Worm (Caenorhabditis elegans) whole organism, L3 larva: ENCODE data around the gene F28H6.7.

Experiments
- R02D3.7 ChIP-seq: fragments of 150-350 bp; optimal IDR thresholded peaks from 2 replicates; lab custom pipeline; 2014; ENCODE audit warnings: missing biosample characterization, missing genetic modification characterization
- ZK546.5 ChIP-seq: sonication (generic microtip); optimal IDR thresholded peaks from 2 replicates; lab custom pipeline; 2017; ENCODE audit warnings: missing biosample characterization, missing genetic modification characterization
- aly-2 ChIP-seq: fragments of 150-350 bp; optimal IDR thresholded peaks from 2 replicates; lab custom pipeline; 2014; ENCODE audit warnings: missing biosample characterization, missing genetic modification characterization
- ama-1 ChIP-seq: fragments of 150-350 bp; optimal IDR thresholded peaks from 2 replicates; lab custom pipeline; 2018
- ceh-16 ChIP-seq: sonication (generic microtip); optimal IDR thresholded peaks from 2 replicates; lab custom pipeline; 2017; ENCODE audit warnings: missing biosample characterization, missing genetic modification characterization
- ceh-28 ChIP-seq: fragments of 150-350 bp; optimal IDR thresholded peaks from 2 replicates; lab custom pipeline; 2014; ENCODE audit warnings: missing biosample characterization, missing genetic modification reagents, missing genetic modification characterization
- ceh-82 ChIP-seq: fragments of 150-350 bp; optimal IDR thresholded peaks from 2 replicates; lab custom pipeline; 2014; ENCODE audit warnings: missing biosample characterization, missing genetic modification characterization
- ceh-9 ChIP-seq: sonication (generic microtip); optimal IDR thresholded peaks from 2 replicates; lab custom pipeline; 2018; ENCODE audit warnings: missing biosample characterization, missing genetic modification characterization
- daf-12 ChIP-seq: fragments of 150-350 bp; optimal IDR thresholded peaks from 2 replicates; lab custom pipeline; 2014; ENCODE audit warnings: missing biosample characterization, missing genetic modification reagents, missing genetic modification characterization
- egl-27 ChIP-seq: sonication (generic microtip); optimal IDR thresholded peaks from 4 replicates; lab custom pipeline; 2017; ENCODE audit warnings: missing biosample characterization, missing genetic modification reagents, missing genetic modification characterization
- egl-5 ChIP-seq: fragments of 150-350 bp; optimal IDR thresholded peaks from 2 replicates; lab custom pipeline; 2017; ENCODE audit warnings: missing biosample characterization, missing genetic modification reagents, missing genetic modification characterization, inconsistent platforms
- elt-1 ChIP-seq: fragments of 150-350 bp; optimal IDR thresholded peaks from 2 replicates; lab custom pipeline; 2014; ENCODE audit warnings: missing biosample characterization, missing genetic modification characterization
- elt-2 ChIP-seq: sonication (generic microtip); optimal IDR thresholded peaks from 2 replicates; lab custom pipeline; 2016; ENCODE audit warnings: missing genetic modification reagents, mild to moderate bottlenecking, missing genetic modification characterization, missing compliant biosample characterization
- elt-3 ChIP-seq, 3 experiments: fragments of 150-350 bp in 1 of 3; sonication (generic microtip) in 2 of 3; optimal IDR thresholded peaks; 2 replicates in 2 of 3; 4 replicates in 1 of 3; lab custom pipeline; 2014 to 2017; ENCODE audit warnings: missing biosample characterization in 3 of 3, missing genetic modification characterization in 3 of 3
- eor-1 ChIP-seq, 2 experiments: fragments of 150-350 bp; optimal IDR thresholded peaks; 2 replicates each; lab custom pipeline; 2014 to 2018; ENCODE audit warnings: missing biosample characterization in 2 of 2, missing genetic modification characterization in 2 of 2
- fkh-10 ChIP-seq: sonication (generic microtip); optimal IDR thresholded peaks from 2 replicates; lab custom pipeline; 2017; ENCODE audit warnings: missing biosample characterization, missing genetic modification reagents, missing genetic modification characterization
- fkh-2 ChIP-seq: fragments of 150-350 bp; optimal IDR thresholded peaks from 2 replicates; lab custom pipeline; 2014; ENCODE audit warnings: missing biosample characterization, missing genetic modification reagents, missing genetic modification characterization
- fos-1 ChIP-seq: fragments of 150-350 bp; optimal IDR thresholded peaks from 2 replicates; lab custom pipeline; 2014; ENCODE audit warnings: missing biosample characterization, missing genetic modification characterization
- hmg-11 ChIP-seq: sonication (generic microtip); optimal IDR thresholded peaks from 2 replicates; lab custom pipeline; 2016; ENCODE audit warnings: missing genetic modification characterization, missing compliant biosample characterization
- jun-1 ChIP-seq: fragments of 150-350 bp; optimal IDR thresholded peaks from 2 replicates; lab custom pipeline; 2014; ENCODE audit warnings: missing biosample characterization, missing genetic modification reagents, missing genetic modification characterization
- lin-15B ChIP-seq: fragments of 150-350 bp; optimal IDR thresholded peaks from 2 replicates; lab custom pipeline; 2014; ENCODE audit warnings: missing biosample characterization, missing genetic modification characterization
- lin-39 ChIP-seq: fragments of 150-350 bp; optimal IDR thresholded peaks from 2 replicates; lab custom pipeline; 2018; ENCODE audit warnings: missing biosample characterization, missing genetic modification reagents, missing genetic modification characterization
- lsy-12 ChIP-seq: sonication (generic microtip); optimal IDR thresholded peaks from 2 replicates; lab custom pipeline; 2016; ENCODE audit warnings: mild to moderate bottlenecking, missing genetic modification characterization, missing compliant biosample characterization
- mdl-1 ChIP-seq: fragments of 150-350 bp; optimal IDR thresholded peaks from 2 replicates; lab custom pipeline; 2014; ENCODE audit warnings: missing biosample characterization, missing genetic modification characterization
- mml-1 ChIP-seq: fragments of 150-350 bp; sonication (generic microtip); optimal IDR thresholded peaks from 3 replicates; lab custom pipeline; 2014; ENCODE audit warnings: missing biosample characterization, missing genetic modification characterization
- nfya-1 ChIP-seq: sonication (generic microtip); optimal IDR thresholded peaks from 2 replicates; lab custom pipeline; 2017; ENCODE audit warnings: missing genetic modification characterization, mild to moderate bottlenecking, missing compliant biosample characterization, antibody characterized with exemption, moderate library complexity; ENCODE audit not compliant: insufficient read depth
- nhr-11 ChIP-seq: fragments of 150-350 bp; optimal IDR thresholded peaks from 2 replicates; lab custom pipeline; 2014; ENCODE audit warnings: missing biosample characterization, missing genetic modification characterization
- nhr-12 ChIP-seq: fragments of 150-350 bp; optimal IDR thresholded peaks from 2 replicates; lab custom pipeline; 2014; ENCODE audit warnings: missing biosample characterization, missing genetic modification characterization
- nhr-23 ChIP-seq: fragments of 150-350 bp; optimal IDR thresholded peaks from 2 replicates; lab custom pipeline; 2014; ENCODE audit warnings: missing biosample characterization, missing genetic modification reagents, missing genetic modification characterization
- nhr-237 ChIP-seq: fragments of 150-350 bp; optimal IDR thresholded peaks from 2 replicates; lab custom pipeline; 2014; ENCODE audit warnings: missing biosample characterization, missing genetic modification characterization
- nhr-25 ChIP-seq: sonication (generic microtip); optimal IDR thresholded peaks from 2 replicates; lab custom pipeline; 2017; ENCODE audit warnings: missing biosample characterization, missing genetic modification characterization
- nhr-28 ChIP-seq: fragments of 150-350 bp; optimal IDR thresholded peaks from 2 replicates; lab custom pipeline; 2014; ENCODE audit warnings: missing biosample characterization, missing genetic modification characterization
- nhr-43 ChIP-seq: sonication (generic microtip); optimal IDR thresholded peaks from 2 replicates; lab custom pipeline; 2016; ENCODE audit warnings: mild to moderate bottlenecking, missing genetic modification characterization, missing compliant biosample characterization; ENCODE audit not compliant: poor library complexity, severe bottlenecking
- nhr-67 ChIP-seq: fragments of 150-350 bp; optimal IDR thresholded peaks from 2 replicates; lab custom pipeline; 2014; ENCODE audit warnings: missing biosample characterization, missing genetic modification characterization
- nhr-76 ChIP-seq: fragments of 150-350 bp; sonication (generic microtip); optimal IDR thresholded peaks from 5 replicates; lab custom pipeline; 2014; ENCODE audit warnings: missing biosample characterization, missing genetic modification characterization
- nhr-77 ChIP-seq: fragments of 150-350 bp; optimal IDR thresholded peaks from 2 replicates; lab custom pipeline; 2014; ENCODE audit warnings: missing biosample characterization, missing genetic modification characterization
- pha-4 ChIP-seq: fragments of 150-350 bp; optimal IDR thresholded peaks from 2 replicates; lab custom pipeline; 2014; ENCODE audit warnings: missing biosample characterization, missing genetic modification reagents, missing genetic modification characterization
- pqm-1 ChIP-seq: fragments of 150-350 bp; optimal IDR thresholded peaks from 2 replicates; lab custom pipeline; 2017; ENCODE audit warnings: missing biosample characterization, missing genetic modification characterization, inconsistent platforms
- sea-2 ChIP-seq: fragments of 150-350 bp; sonication (generic microtip); optimal IDR thresholded peaks from 4 replicates; lab custom pipeline; 2014; ENCODE audit warnings: missing biosample characterization, missing genetic modification reagents, missing genetic modification characterization
- skn-1 ChIP-seq: fragments of 150-350 bp; optimal IDR thresholded peaks from 2 replicates; lab custom pipeline; 2014; ENCODE audit warnings: missing biosample characterization, missing genetic modification characterization
- snpc-4 ChIP-seq: fragments of 150-350 bp; optimal IDR thresholded peaks from 2 replicates; lab custom pipeline; 2014; ENCODE audit warnings: missing biosample characterization, missing genetic modification characterization
- tbx-2 ChIP-seq: sonication (generic microtip); optimal IDR thresholded peaks from 2 replicates; lab custom pipeline; 2016; ENCODE audit warnings: mild to moderate bottlenecking, missing genetic modification characterization, missing compliant biosample characterization
- unc-39 ChIP-seq: sonication (generic microtip); optimal IDR thresholded peaks from 4 replicates; lab custom pipeline; 2017; ENCODE audit warnings: missing biosample characterization, missing genetic modification characterization
- unc-62 ChIP-seq: fragments of 150-350 bp; sonication (generic microtip); optimal IDR thresholded peaks from 4 replicates; lab custom pipeline; 2014; ENCODE audit warnings: missing biosample characterization, missing genetic modification reagents, missing genetic modification characterization
- zag-1 ChIP-seq: fragments of 150-350 bp; optimal IDR thresholded peaks from 2 replicates; lab custom pipeline; 2014; ENCODE audit warnings: missing biosample characterization, missing genetic modification characterization
- ztf-11 ChIP-seq: fragments of 150-350 bp; optimal IDR thresholded peaks from 2 replicates; lab custom pipeline; 2014; ENCODE audit warnings: missing biosample characterization, missing genetic modification characterization
- ztf-4 ChIP-seq: fragments of 150-350 bp; optimal IDR thresholded peaks from 2 replicates; lab custom pipeline; 2014; ENCODE audit warnings: missing biosample characterization, missing genetic modification characterization

The F28H6.7 gene

DNA sequence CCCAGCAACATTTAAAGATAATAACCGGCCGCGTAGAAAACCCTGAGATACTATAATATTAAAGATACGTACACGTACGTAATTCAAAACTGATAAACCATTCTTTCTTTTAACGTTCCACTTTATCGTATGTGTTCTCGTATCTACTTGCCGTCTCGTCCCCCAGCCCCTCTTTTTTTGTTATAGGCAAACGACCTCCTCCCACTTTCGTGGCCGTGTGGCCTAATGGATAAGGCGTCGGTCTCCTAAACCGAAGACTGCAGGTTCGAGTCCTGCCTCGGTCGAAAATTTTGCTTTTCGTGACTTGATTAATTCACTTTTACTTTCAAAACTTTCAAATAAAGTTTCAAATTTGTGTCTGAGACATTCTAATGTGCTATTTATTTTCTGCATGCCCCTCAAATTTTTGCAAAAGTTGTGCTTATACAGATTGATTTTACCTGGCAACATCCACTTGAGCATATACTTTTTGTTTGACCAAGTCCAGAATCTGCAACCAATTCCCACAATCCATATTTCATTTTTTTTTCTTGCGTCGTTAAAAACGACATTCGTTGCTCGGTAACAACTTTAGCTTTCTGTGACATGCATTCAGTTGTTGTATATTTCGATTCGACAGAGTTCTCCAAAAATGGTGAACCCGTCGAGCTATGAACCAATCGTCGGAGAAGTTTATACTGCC is at the start of gene F28H6.7:
Gene F28H6.7 (plus strand): TSS at position 632 of the 682 bp plus-strand sequence.
- TF ChIP-seq nhr-23 (no peak), nhr-43 (tag; lab: Kevin White, UChicago) (peak; percentile 23), unc-62 (no peak), nhr-11 (tag; lab: Kevin White, UChicago) (no peak), lsy-12 (tag; lab: Kevin White, UChicago) (peak; percentile 27), mml-1 (no peak), nhr-237 (tag; lab: Kevin White, UChicago) (no peak), hmg-11 (peak; percentile 58), lin-39 (tag; lab: Kevin White, UChicago) (peak; percentile 4), daf-12 (no peak), ztf-11 (tag; lab: Kevin White, UChicago) (no peak), nhr-25 (tag; lab: Kevin White, UChicago) (peak; percentile 32), skn-1 (tag; lab: Kevin White, UChicago) (no peak), ceh-28 (tag; lab: Kevin White, UChicago) (no peak), mdl-1 (tag; lab: Kevin White, UChicago) (no peak), ztf-4 (no peak), pha-4 (tag; lab: Kevin White, UChicago) (no peak), nhr-76 (tag; lab: Kevin White, UChicago) (peak; percentile 38), ceh-16 (tag; lab: Kevin White, UChicago) (no peak), pqm-1 (tag; lab: Kevin White, UChicago) (peak; percentile 36), lin-15B (tag; lab: Kevin White, UChicago) (no peak), zag-1 (tag; lab: Kevin White, UChicago) (no peak), nhr-12 (tag; lab: Kevin White, UChicago) (no peak), unc-39 (tag; lab: Kevin White, UChicago) (no peak), fkh-10 (no peak), elt-1 (tag; lab: Kevin White, UChicago) (no peak), ceh-82 (tag; lab: Kevin White, UChicago) (no peak), ceh-9 (tag; lab: Kevin White, UChicago) (no peak), nhr-67 (tag; lab: Kevin White, UChicago) (no peak), egl-27 (tag; lab: Kevin White, UChicago) (no peak), sea-2 (no peak), ama-1 (no peak), elt-3 (tag; optimal IDR thresholded peaks at IDR 0.05; lab: Kevin White, UChicago) (no peak), egl-5 (tag; lab: Kevin White, UChicago) (peak; percentile 40), nfya-1 (tag; lab: Kevin White, UChicago) (no peak), elt-2 (tag; lab: Kevin White, UChicago) (peak; percentile 59), eor-1 (tag; optimal IDR thresholded peaks at IDR 0.05; lab: Kevin White, UChicago) (no peak), ZK546.5 (tag; lab: Kevin White, UChicago) (no peak), jun-1 (peak; percentile 22), nhr-77 (no peak), tbx-2 (tag; lab: Kevin White, UChicago) (no peak), R02D3.7 (tag; lab: Kevin White, UChicago) (no peak), fos-1 (tag; lab: Kevin White, UChicago) (no peak), aly-2 (tag; lab: Kevin White, UChicago) (no peak), nhr-28 (tag; lab: Kevin White, UChicago) (no peak), fkh-2 (tag; lab: Kevin White, UChicago) (no peak), snpc-4 (tag; lab: Kevin White, UChicago) (no peak)
